Worm (Caenorhabditis elegans) whole organism, L4 larva: ENCODE results near the gene srz-48.

Experiments
- daf-12 ChIP-seq: fragments of 150-350 bp; optimal IDR thresholded peaks from 2 replicates; lab custom pipeline; 2014; ENCODE audit warnings: missing biosample characterization, missing genetic modification reagents, missing genetic modification characterization
- dpl-1 ChIP-seq: fragments of 150-350 bp; optimal IDR thresholded peaks from 2 replicates; lab custom pipeline; 2014; ENCODE audit warnings: missing biosample characterization, missing genetic modification reagents, missing genetic modification characterization
- egl-27 ChIP-seq: sonication (generic microtip); optimal IDR thresholded peaks from 3 replicates; lab custom pipeline; 2017; ENCODE audit warnings: missing biosample characterization, missing genetic modification reagents, missing genetic modification characterization
- fkh-10 ChIP-seq: fragments of 150-350 bp; optimal IDR thresholded peaks from 2 replicates; lab custom pipeline; 2014; ENCODE audit warnings: missing biosample characterization, missing genetic modification reagents, missing genetic modification characterization
- hif-1 ChIP-seq, 2 experiments: sonication (generic microtip); optimal IDR thresholded peaks; 2 replicates each; lab custom pipeline; 2016 to 2017; ENCODE audit warnings: missing compliant biosample characterization in 2 of 2, missing genetic modification characterization in 2 of 2, missing genetic modification reagents in 2 of 2, missing genotype in 2 of 2, mild to moderate bottlenecking in 1 of 2

DNA sequence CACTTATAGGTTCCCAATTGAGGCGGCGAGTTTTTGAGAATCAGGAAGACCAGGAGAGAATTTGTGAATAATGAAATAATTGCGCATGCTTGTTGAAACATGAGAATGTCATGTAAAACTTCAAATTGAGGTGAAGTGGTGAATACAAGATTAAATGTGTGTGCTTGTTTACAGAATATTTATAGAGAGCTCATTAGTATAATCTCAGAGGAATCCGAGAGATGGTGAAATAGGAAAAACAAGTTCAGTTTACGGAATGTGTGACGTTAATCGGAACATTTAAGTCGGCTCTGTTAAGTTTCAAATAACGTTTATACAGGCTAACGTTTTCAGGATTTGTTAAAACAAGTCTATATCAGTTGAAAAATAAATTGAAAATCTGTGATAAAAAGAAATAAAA lies 1.9 kb downstream of the srz-48 start, which contains the start of gene str-200:
- TF ChIP-seq fkh-10 (GFP tag; lab: Kevin White, UChicago) (no peak), hif-1 (tag; optimal IDR thresholded peaks at IDR 0.05; lab: Kevin White, UChicago) (no peak), egl-27 (tag; lab: Kevin White, UChicago) (no peak), daf-12 (tag; lab: Kevin White, UChicago) (no peak), dpl-1 (GFP tag; lab: Kevin White, UChicago) (no peak)
